Worm (Caenorhabditis elegans) whole organism, young adult: ENCODE results near the gene skr-7.

ENCODE experiments used
- athp-1 ChIP-seq: sonication (generic microtip); optimal IDR thresholded peaks from 2 replicates; lab custom pipeline; 2017; ENCODE audit warnings: mild to moderate bottlenecking, missing genetic modification characterization, missing compliant biosample characterization
- efl-1 ChIP-seq: fragments of 150-350 bp; optimal IDR thresholded peaks from 2 replicates; lab custom pipeline; 2014; ENCODE audit warnings: missing biosample characterization, missing genetic modification reagents, missing genetic modification characterization
- egrh-3 ChIP-seq: fragments of 200-800 bp; sonication (Bioruptor generic); IDR thresholded peaks from 2 replicates; pipeline ENCODE4 v1.3.6; 2022; ENCODE audit warnings: missing genetic modification reagents, missing genetic modification characterization, missing compliant biosample characterization
- ets-4 ChIP-seq: fragments of 200-800 bp; sonication (Bioruptor generic); optimal IDR thresholded peaks from 2 replicates; lab custom pipeline; 2018; ENCODE audit warnings: mild to moderate bottlenecking, missing genetic modification characterization, missing compliant biosample characterization
- nhr-179 ChIP-seq: sonication (generic microtip); optimal IDR thresholded peaks from 2 replicates; lab custom pipeline; 2016; ENCODE audit warnings: mild to moderate bottlenecking, missing genetic modification characterization, missing compliant biosample characterization
- pha-4 ChIP-seq: fragments of 150-350 bp; sonication (generic microtip); optimal IDR thresholded peaks from 2 replicates; lab custom pipeline; 2014; ENCODE audit warnings: missing biosample characterization, missing genetic modification reagents, missing genetic modification characterization
- snpc-4 ChIP-seq, 5 experiments: fragments of 150-350 bp in 1 of 5; sonication (generic microtip) in 4 of 5; optimal IDR thresholded peaks; 2 replicates each; lab custom pipeline; 2014 to 2018; ENCODE audit warnings: missing genetic modification characterization in 5 of 5, missing biosample characterization in 3 of 5, antibody characterized with exemption in 2 of 5, mild to moderate bottlenecking in 2 of 5, missing compliant biosample characterization in 2 of 5, missing genotype in 2 of 5, moderate library complexity in 2 of 5, missing genetic modification reagents in 1 of 5
- unc-130 ChIP-seq: sonication (generic microtip); optimal IDR thresholded peaks from 2 replicates; lab custom pipeline; 2016; ENCODE audit warnings: missing genetic modification reagents, missing genetic modification characterization, missing compliant biosample characterization
- unc-62 ChIP-seq: fragments of 150-350 bp; optimal IDR thresholded peaks from 2 replicates; lab custom pipeline; 2014; ENCODE audit warnings: missing biosample characterization, missing genetic modification reagents, missing genetic modification characterization
- ztf-28 ChIP-seq: fragments of 200-800 bp; sonication (Bioruptor generic); IDR thresholded peaks from 2 replicates; pipeline ENCODE4 v1.3.6; 2022; ENCODE audit warnings: missing genetic modification reagents, missing genetic modification characterization, missing compliant biosample characterization

DNA sequence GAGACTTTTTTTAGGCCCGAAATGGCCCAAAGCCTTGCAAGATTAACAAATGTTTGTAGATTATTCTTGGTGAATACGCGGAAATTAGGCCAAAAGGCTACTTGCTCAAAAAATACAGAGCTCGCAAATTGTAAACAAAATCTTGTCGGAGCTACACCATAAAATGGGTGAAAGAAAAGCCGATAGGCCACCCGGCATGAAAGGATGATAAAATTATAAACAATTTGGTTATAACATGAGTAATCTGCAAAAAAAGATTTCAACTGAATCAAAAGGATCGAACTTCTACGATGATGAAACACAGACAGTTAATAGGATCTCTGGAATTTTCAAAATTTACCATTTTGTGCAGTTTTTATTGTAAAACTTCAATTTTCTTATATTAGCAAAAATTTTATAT is 24.1 kb upstream of the skr-7 start:
- TF ChIP-seq unc-62 (GFP tag; lab: Kevin White, UChicago), result no peak
- TF ChIP-seq nhr-179 (tag; lab: Kevin White, UChicago), result no peak
- TF ChIP-seq snpc-4 (GFP tag; optimal IDR thresholded peaks at IDR 0.05; lab: Kevin White, UChicago), result no peak
- no peak for TF ChIP-seq snpc-4 (tag; optimal IDR thresholded peaks at IDR 0.05; lab: Kevin White, UChicago)
- TF ChIP-seq efl-1 (GFP tag; lab: Kevin White, UChicago), result no peak
- TF ChIP-seq egrh-3, result no peak
- TF ChIP-seq ztf-28 (GFP tag; lab: Robert Waterston, UW), result no peak
- TF ChIP-seq ets-4 (GFP tag; lab: Kevin White, UChicago), result no peak
- no peak for TF ChIP-seq athp-1
- TF ChIP-seq pha-4 (tag; lab: Kevin White, UChicago), result no peak
- no peak for TF ChIP-seq unc-130 (GFP tag; lab: Kevin White, UChicago)
